Worm (Caenorhabditis elegans) whole organism, L2 larva: Measurements from ENCODE around the gene B0457.4.

Experiments
- C34F6.9 ChIP-seq: fragments of 150-350 bp; optimal IDR thresholded peaks from 2 replicates; lab custom pipeline; 2014; ENCODE audit warnings: missing biosample characterization, missing genetic modification characterization
- F13H6.1 ChIP-seq: sonication (generic microtip); optimal IDR thresholded peaks from 2 replicates; lab custom pipeline; 2016; ENCODE audit warnings: missing genetic modification characterization, missing compliant biosample characterization
- Y55F3AM.14 ChIP-seq: fragments of 200-800 bp; sonication (Bioruptor generic); optimal IDR thresholded peaks from 2 replicates; lab custom pipeline; 2018; ENCODE audit warnings: mild to moderate bottlenecking, missing genetic modification characterization, missing compliant biosample characterization
- ZK546.5 ChIP-seq: sonication (generic microtip); optimal IDR thresholded peaks from 2 replicates; lab custom pipeline; 2017; ENCODE audit warnings: missing biosample characterization, missing genetic modification characterization
- alr-1 ChIP-seq: fragments of 150-350 bp; optimal IDR thresholded peaks from 2 replicates; lab custom pipeline; 2014; ENCODE audit warnings: missing biosample characterization, missing genetic modification characterization
- aly-2 ChIP-seq: fragments of 150-350 bp; optimal IDR thresholded peaks from 2 replicates; lab custom pipeline; 2014; ENCODE audit warnings: missing biosample characterization, missing genetic modification characterization
- ama-1 ChIP-seq: fragments of 150-350 bp; optimal IDR thresholded peaks from 2 replicates; lab custom pipeline; 2018; ENCODE audit warnings: inconsistent platforms
- blmp-1 ChIP-seq: sonication (generic microtip); optimal IDR thresholded peaks from 2 replicates; lab custom pipeline; 2017; ENCODE audit warnings: missing genetic modification characterization, mild to moderate bottlenecking, missing compliant biosample characterization, antibody characterized with exemption, moderate library complexity; ENCODE audit not compliant: insufficient read depth
- ceh-16 ChIP-seq: fragments of 150-350 bp; optimal IDR thresholded peaks from 2 replicates; lab custom pipeline; 2014; ENCODE audit warnings: missing biosample characterization, missing genetic modification characterization
- crh-2 ChIP-seq: sonication (generic microtip); optimal IDR thresholded peaks from 2 replicates; lab custom pipeline; 2017; ENCODE audit warnings: missing biosample characterization, missing genetic modification characterization
- dmd-4 ChIP-seq: sonication (generic microtip); optimal IDR thresholded peaks from 2 replicates; lab custom pipeline; 2017; ENCODE audit warnings: missing biosample characterization, missing genetic modification characterization
- elt-1 ChIP-seq: fragments of 150-350 bp; optimal IDR thresholded peaks from 2 replicates; lab custom pipeline; 2014; ENCODE audit warnings: missing biosample characterization, missing genetic modification characterization
- elt-3 ChIP-seq: sonication (generic microtip); optimal IDR thresholded peaks from 2 replicates; lab custom pipeline; 2017; ENCODE audit warnings: missing biosample characterization, missing genetic modification characterization
- fos-1 ChIP-seq: fragments of 150-350 bp; optimal IDR thresholded peaks from 2 replicates; lab custom pipeline; 2014; ENCODE audit warnings: missing biosample characterization, missing genetic modification characterization
- gmeb-1 ChIP-seq: fragments of 150-350 bp; optimal IDR thresholded peaks from 2 replicates; lab custom pipeline; 2014; ENCODE audit warnings: missing biosample characterization, missing genetic modification characterization
- lin-11 ChIP-seq: fragments of 150-350 bp; sonication (generic microtip); optimal IDR thresholded peaks from 2 replicates; lab custom pipeline; 2014; ENCODE audit warnings: missing biosample characterization, missing genetic modification characterization, inconsistent platforms, mixed read lengths
- lin-13 ChIP-seq: fragments of 150-350 bp; optimal IDR thresholded peaks from 2 replicates; lab custom pipeline; 2014; ENCODE audit warnings: missing biosample characterization, missing genetic modification reagents, missing genetic modification characterization
- lsy-2 ChIP-seq, 2 experiments: fragments of 150-350 bp in 1 of 2; sonication (generic microtip) in 1 of 2; optimal IDR thresholded peaks; 2 replicates each; lab custom pipeline; 2014 to 2017; ENCODE audit warnings: missing biosample characterization in 2 of 2, missing genetic modification characterization in 2 of 2
- mab-5 ChIP-seq: fragments of 150-350 bp; optimal IDR thresholded peaks from 2 replicates; lab custom pipeline; 2014; ENCODE audit warnings: missing biosample characterization, missing genetic modification characterization
- mbf-1 ChIP-seq: sonication (generic microtip); optimal IDR thresholded peaks from 2 replicates; lab custom pipeline; 2017; ENCODE audit warnings: missing biosample characterization, missing genetic modification characterization
- mdl-1 ChIP-seq, 2 experiments: fragments of 150-350 bp in 1 of 2; sonication (generic microtip) in 1 of 2; optimal IDR thresholded peaks; 2 replicates each; lab custom pipeline; 2017; ENCODE audit warnings: missing biosample characterization in 2 of 2, missing genetic modification characterization in 2 of 2
- nhr-10 ChIP-seq: sonication (generic microtip); optimal IDR thresholded peaks from 2 replicates; lab custom pipeline; 2017; ENCODE audit warnings: missing biosample characterization, missing genetic modification characterization
- nhr-11 ChIP-seq: fragments of 150-350 bp; optimal IDR thresholded peaks from 2 replicates; lab custom pipeline; 2014; ENCODE audit warnings: missing biosample characterization, missing genetic modification characterization
- nhr-12 ChIP-seq: fragments of 150-350 bp; optimal IDR thresholded peaks from 2 replicates; lab custom pipeline; 2014; ENCODE audit warnings: missing biosample characterization, missing genetic modification characterization
- nhr-129 ChIP-seq: fragments of 150-350 bp; optimal IDR thresholded peaks from 2 replicates; lab custom pipeline; 2014; ENCODE audit warnings: missing biosample characterization, missing genetic modification characterization
- nhr-21 ChIP-seq: fragments of 150-350 bp; optimal IDR thresholded peaks from 2 replicates; lab custom pipeline; 2014; ENCODE audit warnings: missing biosample characterization, missing genetic modification characterization
- nhr-23 ChIP-seq: fragments of 150-350 bp; optimal IDR thresholded peaks from 2 replicates; lab custom pipeline; 2014; ENCODE audit warnings: missing biosample characterization, missing genetic modification reagents, missing genetic modification characterization
- nhr-25 ChIP-seq: fragments of 150-350 bp; sonication (generic microtip); optimal IDR thresholded peaks from 3 replicates; lab custom pipeline; 2014; ENCODE audit warnings: missing biosample characterization, missing genetic modification characterization
- nhr-6 ChIP-seq: fragments of 150-350 bp; optimal IDR thresholded peaks from 2 replicates; lab custom pipeline; 2014; ENCODE audit warnings: missing biosample characterization, missing genetic modification characterization
- peb-1 ChIP-seq: fragments of 150-350 bp; optimal IDR thresholded peaks from 2 replicates; lab custom pipeline; 2014; ENCODE audit warnings: missing biosample characterization, missing genetic modification characterization
- skn-1 ChIP-seq: sonication (generic microtip); optimal IDR thresholded peaks from 2 replicates; lab custom pipeline; 2017; ENCODE audit warnings: missing biosample characterization, missing genetic modification characterization
- sma-3 ChIP-seq: sonication (generic microtip); optimal IDR thresholded peaks from 2 replicates; lab custom pipeline; 2016; ENCODE audit warnings: missing genetic modification reagents, missing genetic modification characterization, missing compliant biosample characterization
- sma-9 ChIP-seq, 2 experiments: fragments of 150-350 bp in 1 of 2; sonication (generic microtip) in 1 of 2; optimal IDR thresholded peaks; 2 replicates each; lab custom pipeline; 2014 to 2016; ENCODE audit warnings: missing genetic modification characterization in 2 of 2, mild to moderate bottlenecking in 1 of 2, missing biosample characterization in 1 of 2, missing compliant biosample characterization in 1 of 2, missing genetic modification reagents in 1 of 2, moderate library complexity in 1 of 2
- snpc-4 ChIP-seq: fragments of 150-350 bp; optimal IDR thresholded peaks from 2 replicates; lab custom pipeline; 2014; ENCODE audit warnings: missing biosample characterization, missing genetic modification characterization
- unc-39 ChIP-seq: fragments of 150-350 bp; optimal IDR thresholded peaks from 2 replicates; lab custom pipeline; 2014; ENCODE audit warnings: missing biosample characterization, missing genetic modification characterization
- unc-55 ChIP-seq: fragments of 150-350 bp; sonication (generic microtip); optimal IDR thresholded peaks from 3 replicates; lab custom pipeline; 2014; ENCODE audit warnings: missing biosample characterization, missing genetic modification reagents, missing genetic modification characterization
- unc-62 ChIP-seq: fragments of 150-350 bp; optimal IDR thresholded peaks from 2 replicates; lab custom pipeline; 2014; ENCODE audit warnings: missing biosample characterization, missing genetic modification reagents, missing genetic modification characterization
- zag-1 ChIP-seq: fragments of 150-350 bp; optimal IDR thresholded peaks from 2 replicates; lab custom pipeline; 2014; ENCODE audit warnings: missing biosample characterization, missing genetic modification characterization
- ztf-1 ChIP-seq: fragments of 200-800 bp; sonication (Bioruptor generic); conservative IDR thresholded peaks from 2 replicates; pipeline ENCODE4 v1.3.6; 2022; ENCODE audit warnings: missing genetic modification characterization, missing compliant biosample characterization
- ztf-4 ChIP-seq: fragments of 150-350 bp; optimal IDR thresholded peaks from 2 replicates; lab custom pipeline; 2014; ENCODE audit warnings: missing biosample characterization, missing genetic modification characterization

B0457.4 gene

DNA sequence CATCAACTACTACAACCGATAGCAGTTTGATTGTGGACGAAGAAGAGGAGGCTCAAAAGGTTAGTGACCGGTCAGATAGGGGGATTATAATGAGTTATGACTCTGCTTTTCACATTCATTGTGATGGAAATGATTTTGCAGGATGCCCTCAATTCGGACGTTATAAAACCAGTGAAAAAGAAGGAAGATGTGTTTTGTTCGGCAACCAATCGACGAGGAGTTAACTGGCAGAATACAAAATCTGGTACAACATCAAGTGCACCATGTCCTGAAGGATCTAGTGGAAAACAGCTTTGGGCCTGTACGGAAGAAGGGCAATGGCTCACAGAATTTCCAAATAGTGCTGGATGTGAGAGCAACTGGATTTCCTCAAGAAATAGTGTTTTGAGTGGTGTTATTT is 8.0 kb downstream of the B0457.4 start:
- TF ChIP-seq snpc-4 (no peak), F13H6.1 (no peak), fos-1 (tag; lab: Kevin White, UChicago) (no peak), alr-1 (no peak), nhr-21 (tag; lab: Kevin White, UChicago) (no peak), lsy-2 (tag; optimal IDR thresholded peaks at IDR 0.05; lab: Kevin White, UChicago) (no peak), nhr-10 (no peak), blmp-1 (no peak), nhr-12 (tag; lab: Kevin White, UChicago) (no peak), ZK546.5 (no peak), nhr-6 (no peak), aly-2 (tag; lab: Kevin White, UChicago) (no peak), Y55F3AM.14 (GFP tag; lab: Kevin White, UChicago) (no peak), sma-9 (GFP tag; optimal IDR thresholded peaks at IDR 0.05; lab: Kevin White, UChicago) (no peak), sma-9 (tag; optimal IDR thresholded peaks at IDR 0.05; lab: Kevin White, UChicago) (no peak), crh-2 (no peak), elt-3 (tag; lab: Kevin White, UChicago) (no peak), mab-5 (tag; lab: Kevin White, UChicago) (no peak), mdl-1 (tag; optimal IDR thresholded peaks at IDR 0.05; lab: Kevin White, UChicago) (no peak)

DNA sequence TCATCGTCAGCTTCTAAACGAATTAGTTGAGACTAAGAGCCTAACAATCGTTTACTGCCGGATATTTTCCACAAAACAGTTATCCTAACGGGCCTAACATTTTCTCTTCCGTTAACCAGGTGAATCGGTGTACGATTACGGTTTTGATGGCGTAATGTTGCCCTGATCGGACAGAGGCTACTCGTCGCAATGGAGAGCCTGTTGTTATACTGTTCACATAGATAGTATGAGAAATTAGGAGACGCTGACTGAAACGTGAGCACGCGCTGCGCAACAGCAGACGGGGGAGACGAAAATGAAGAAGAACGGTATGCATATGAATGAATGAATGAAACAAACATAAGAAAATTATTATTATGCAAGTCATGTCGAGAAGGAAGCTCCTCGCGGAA is 12.5 kb downstream of the B0457.4 start:
- no peak for TF ChIP-seq unc-39 (tag; lab: Kevin White, UChicago)
- TF ChIP-seq ztf-4, result no peak
- no peak for TF ChIP-seq nhr-23 (tag; lab: Kevin White, UChicago)
- no peak for TF ChIP-seq unc-55 (GFP tag; lab: Kevin White, UChicago)
- no peak for TF ChIP-seq zag-1 (tag; lab: Kevin White, UChicago)
- no peak for TF ChIP-seq ztf-1 (GFP tag; lab: Robert Waterston, UW)
- TF ChIP-seq sma-3 (GFP tag; lab: Kevin White, UChicago), result no peak
- TF ChIP-seq lin-11 (tag; lab: Kevin White, UChicago), result no peak
- no peak for TF ChIP-seq skn-1 (tag; lab: Kevin White, UChicago)
- no peak for TF ChIP-seq gmeb-1 (tag; lab: Kevin White, UChicago)
- no peak for TF ChIP-seq aly-2 (tag; lab: Kevin White, UChicago)
- no peak for TF ChIP-seq peb-1 (tag; lab: Kevin White, UChicago)
- no peak for TF ChIP-seq nhr-10
- TF ChIP-seq ama-1, result no peak
- TF ChIP-seq dmd-4, result no peak
- no peak for TF ChIP-seq mab-5 (tag; lab: Kevin White, UChicago)
- no peak for TF ChIP-seq nhr-129 (tag; lab: Kevin White, UChicago)
- no peak for TF ChIP-seq C34F6.9 (tag; lab: Kevin White, UChicago)

DNA sequence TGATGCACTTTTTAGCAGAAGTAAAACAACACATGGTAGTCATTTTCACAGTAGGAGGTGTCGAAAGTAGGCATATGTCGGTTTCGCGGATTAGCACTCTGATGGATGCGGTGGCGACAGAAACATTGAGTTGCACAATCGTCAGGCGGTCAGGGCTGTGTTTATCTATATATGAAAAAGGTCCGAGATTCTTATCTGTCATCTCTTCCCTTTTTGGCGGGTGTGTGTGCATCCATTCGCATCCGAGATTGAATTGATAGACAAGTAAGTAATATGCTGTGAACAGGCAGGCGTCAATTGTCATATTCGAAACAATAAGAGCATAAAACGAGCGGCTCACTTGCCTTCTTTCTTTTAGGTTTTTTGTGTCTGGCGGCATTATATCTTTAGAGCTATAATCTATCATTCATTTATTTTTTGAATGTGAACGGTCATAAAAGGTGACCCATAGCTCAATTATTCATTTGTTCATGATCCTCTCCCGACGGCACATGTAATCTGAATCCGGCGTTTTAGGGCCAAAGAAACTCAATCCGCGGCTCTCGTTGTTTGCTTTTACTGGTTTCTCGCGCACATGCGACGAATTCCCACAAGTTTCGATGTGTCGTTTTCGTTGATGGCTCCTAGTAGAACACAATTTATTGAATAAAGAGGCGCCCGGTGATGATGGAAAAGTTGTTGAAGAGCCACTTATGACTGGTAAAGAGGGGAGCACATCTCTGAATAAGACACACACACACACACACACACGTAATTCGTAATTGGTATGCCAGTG is 13.1 kb downstream of the B0457.4 start:
- TF ChIP-seq lin-13 (GFP tag; lab: Kevin White, UChicago) (no peak), gmeb-1 (tag; lab: Kevin White, UChicago) (no peak), peb-1 (tag; lab: Kevin White, UChicago) (no peak), mdl-1 (tag; optimal IDR thresholded peaks at IDR 0.05; lab: Kevin White, UChicago) (no peak)

DNA sequence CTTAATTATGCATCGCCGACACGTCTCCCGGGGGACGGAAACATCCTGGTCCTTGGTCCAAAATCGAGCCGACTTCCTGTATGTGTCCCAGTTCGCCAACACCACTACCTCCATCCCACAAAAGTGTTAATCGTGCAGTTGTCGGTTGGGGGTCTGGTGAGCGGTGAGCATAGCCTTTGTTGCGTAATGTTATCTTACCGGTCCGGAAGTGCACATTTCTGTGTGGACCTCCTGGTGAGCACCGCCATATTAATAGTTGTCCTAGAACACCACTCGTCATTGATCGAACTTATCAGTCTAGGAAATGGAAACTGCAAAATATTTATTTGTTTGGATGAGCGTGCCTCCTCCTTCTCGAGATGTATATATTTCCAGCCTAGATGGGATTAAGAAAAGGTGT is 14.6 kb downstream of the B0457.4 start:
- TF ChIP-seq mab-5 (tag; lab: Kevin White, UChicago) (no peak), nhr-23 (tag; lab: Kevin White, UChicago) (no peak), elt-1 (tag; lab: Kevin White, UChicago) (no peak), sma-3 (GFP tag; lab: Kevin White, UChicago) (no peak), mbf-1 (no peak), ceh-16 (tag; lab: Kevin White, UChicago) (no peak), unc-55 (GFP tag; lab: Kevin White, UChicago) (no peak), ZK546.5 (no peak), unc-62 (no peak), nhr-25 (tag; lab: Kevin White, UChicago) (no peak), nhr-11 (tag; lab: Kevin White, UChicago) (no peak), nhr-10 (no peak), nhr-6 (no peak), ztf-4 (no peak), snpc-4 (no peak), alr-1 (no peak)
